Fruit fly (Drosophila melanogaster): ENCODE results near the gene Chsy.
A peak's percentile ranks its signal among the peaks of the same experiment; 100 is the strongest.

The Chsy gene

DNA sequence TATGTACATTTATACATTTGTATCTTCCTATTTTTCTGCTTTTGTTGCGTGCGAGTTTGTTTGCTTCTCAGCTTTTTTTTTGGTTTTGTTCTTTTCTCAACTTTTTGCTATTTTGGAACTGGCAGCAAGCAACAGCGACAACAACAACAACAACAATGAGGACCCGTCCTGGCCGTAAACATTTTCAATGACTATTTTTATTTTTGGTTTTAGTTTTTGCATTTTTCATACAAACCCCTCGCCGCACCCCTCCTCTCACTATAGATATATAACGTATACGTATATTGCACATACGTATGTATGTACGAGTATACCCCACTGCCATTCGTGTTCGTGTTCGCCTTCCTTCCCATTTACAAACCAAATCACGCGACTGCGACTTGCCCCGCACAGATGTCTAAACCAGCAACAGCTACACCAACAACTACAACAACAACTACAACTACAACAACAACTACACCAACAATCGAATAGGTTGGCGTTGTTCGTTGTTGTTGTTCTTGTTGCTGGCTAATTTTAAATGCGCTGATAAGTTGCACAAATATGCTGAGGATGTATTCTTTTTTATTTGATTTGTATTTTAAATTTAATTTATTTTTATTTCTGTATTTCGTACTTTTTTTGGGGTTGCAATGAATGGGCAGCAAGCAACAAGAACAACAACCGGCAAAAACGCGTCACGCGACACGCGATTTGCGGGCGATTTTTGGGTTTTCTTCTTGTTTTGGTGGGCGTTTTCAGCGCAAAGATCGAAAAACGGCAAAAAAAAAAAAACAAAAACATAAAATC, 27.3 kb upstream of the Chsy start (continued):
- TF ChIP-seq CG3032 (tag; optimal IDR thresholded peaks at IDR 0.05): no peak
- TF ChIP-seq CG15336 (GFP tag; IDR thresholded peaks at IDR 0.05): peak; percentile 47
- no peak for TF ChIP-seq Smox (GFP tag; optimal IDR thresholded peaks at IDR 0.05)
- peak; percentile 28 for TF ChIP-seq CG32006 (GFP tag; optimal IDR thresholded peaks at IDR 0.05)
- TF ChIP-seq Hr4 (GFP tag; optimal IDR thresholded peaks at IDR 0.05): no peak
- TF ChIP-seq fd59A (GFP tag; optimal IDR thresholded peaks at IDR 0.05): no peak
- TF ChIP-seq eg (GFP tag; IDR thresholded peaks at IDR 0.05): peak; percentile 74
- TF ChIP-seq CG1621 (tag; optimal IDR thresholded peaks at IDR 0.05): peak; percentile 19
- no peak for TF ChIP-seq CG6792 (GFP tag; optimal IDR thresholded peaks at IDR 0.05)
- TF ChIP-seq CG6276 (GFP tag; optimal IDR thresholded peaks at IDR 0.05): peak; percentile 71
- no peak for TF ChIP-seq Sox102F (GFP tag; optimal IDR thresholded peaks at IDR 0.05)
- TF ChIP-seq Hr38 (GFP tag; optimal IDR thresholded peaks at IDR 0.05): no peak
- peak; percentile 35 for TF ChIP-seq CG9139 (GFP tag; optimal IDR thresholded peaks at IDR 0.05)
- TF ChIP-seq spab (GFP tag; optimal IDR thresholded peaks at IDR 0.05): peak; percentile 4
- TF ChIP-seq Ets21C (GFP tag; optimal IDR thresholded peaks at IDR 0.05): no peak

DNA sequence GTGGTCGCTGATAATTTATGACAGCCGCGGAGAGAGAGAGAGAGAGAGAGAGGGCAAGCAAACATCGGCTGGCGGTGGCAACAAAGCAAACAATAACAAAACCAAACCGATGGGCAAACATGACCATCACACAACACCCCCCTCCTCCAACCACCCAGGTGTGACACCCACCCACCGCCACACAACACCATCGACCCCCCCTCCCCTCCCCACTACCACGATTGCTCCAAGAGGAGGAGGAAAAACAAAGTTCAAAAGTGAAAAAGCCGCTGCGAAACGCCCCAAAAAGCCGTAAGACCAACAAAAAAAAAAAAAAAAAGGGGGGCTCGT, 26.3 kb upstream of the Chsy start:
- TF ChIP-seq fkh (GFP tag; optimal IDR thresholded peaks at IDR 0.05) (peak; percentile 88), CG4318 (GFP tag; optimal IDR thresholded peaks at IDR 0.05) (no peak), Eip78C (GFP tag) (no peak), Sox102F (GFP tag; optimal IDR thresholded peaks at IDR 0.05) (no peak), Hr4 (GFP tag; optimal IDR thresholded peaks at IDR 0.05) (no peak), CG10631 (GFP tag; optimal IDR thresholded peaks at IDR 0.05) (no peak), CG6276 (GFP tag; optimal IDR thresholded peaks at IDR 0.05) (no peak)

DNA sequence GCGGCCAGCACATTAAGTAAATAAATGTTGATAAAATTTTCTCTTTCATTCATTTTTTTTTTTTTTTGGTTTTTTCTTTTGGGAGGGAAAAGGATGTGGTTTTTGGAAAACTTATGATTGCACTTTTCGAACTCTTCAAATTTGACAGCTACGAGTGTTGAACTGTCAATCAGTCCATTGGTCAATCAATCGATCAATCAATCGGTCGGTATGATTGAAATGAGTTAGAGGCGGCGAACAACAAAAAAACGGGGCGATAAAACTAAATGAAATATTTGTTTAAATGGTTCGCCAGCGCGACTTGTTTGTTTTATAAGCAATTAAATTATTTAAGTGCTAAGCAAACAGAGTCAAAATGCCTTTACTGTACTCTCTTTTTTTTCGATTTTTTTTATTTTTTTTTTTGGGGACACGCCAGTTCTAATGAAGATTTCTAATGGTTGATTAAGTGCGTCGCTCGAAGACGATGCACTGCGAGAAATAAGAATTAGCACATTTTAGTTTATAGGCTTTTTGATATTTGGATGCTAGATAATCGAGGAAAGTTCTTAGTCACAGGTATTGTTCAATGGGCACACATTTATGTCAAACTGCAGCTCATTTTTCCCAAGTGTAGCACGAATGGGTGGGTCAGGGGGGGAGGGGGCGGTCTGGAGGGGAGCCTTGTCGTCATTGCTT, 25.8 kb upstream of the Chsy start:
- TF ChIP-seq Eip93F (GFP tag; optimal IDR thresholded peaks at IDR 0.05) (no peak), achi (GFP tag; optimal IDR thresholded peaks at IDR 0.05) (peak; percentile 29), CG3032 (tag; optimal IDR thresholded peaks at IDR 0.05) (no peak), eg (GFP tag; IDR thresholded peaks at IDR 0.05) (peak; percentile 72), fd85E (GFP tag; optimal IDR thresholded peaks at IDR 0.05) (no peak), Sox14 (GFP tag; optimal IDR thresholded peaks at IDR 0.05) (no peak), ss (GFP tag; optimal IDR thresholded peaks at IDR 0.05) (no peak), topi (GFP tag; optimal IDR thresholded peaks at IDR 0.05) (peak; percentile 8), fd59A (GFP tag; optimal IDR thresholded peaks at IDR 0.05) (no peak), CG11762 (GFP tag; optimal IDR thresholded peaks at IDR 0.05; ENCODE audit: insufficient read depth) (no peak), net (GFP tag; optimal IDR thresholded peaks at IDR 0.05) (no peak), CG1621 (tag; optimal IDR thresholded peaks at IDR 0.05) (no peak), svp (GFP tag) (no peak), CG6276 (GFP tag; optimal IDR thresholded peaks at IDR 0.05) (no peak), CG10669 (GFP tag; optimal IDR thresholded peaks at IDR 0.05) (no peak), Hr39 (GFP tag; optimal IDR thresholded peaks at IDR 0.05) (peak; percentile 31), vri (GFP tag; optimal IDR thresholded peaks at IDR 0.05) (no peak), dac (GFP tag; optimal IDR thresholded peaks at IDR 0.05) (no peak), Smox (GFP tag; optimal IDR thresholded peaks at IDR 0.05) (no peak), CG8632 (GFP tag; optimal IDR thresholded peaks at IDR 0.05) (no peak), Eip75B (GFP tag; optimal IDR thresholded peaks at IDR 0.05) (no peak), Hr4 (GFP tag; optimal IDR thresholded peaks at IDR 0.05) (peak; percentile 13), Eip78C (GFP tag) (peak; percentile 37), lz (GFP tag; optimal IDR thresholded peaks at IDR 0.05) (no peak), CG16779 (tag; optimal IDR thresholded peaks at IDR 0.05) (no peak), CG7368 (GFP tag; optimal IDR thresholded peaks at IDR 0.05) (no peak), Sox102F (GFP tag; optimal IDR thresholded peaks at IDR 0.05) (no peak), Met (GFP tag; optimal IDR thresholded peaks at IDR 0.05) (no peak), Gug (GFP tag; IDR thresholded peaks at IDR 0.05) (peak; percentile 47; the same call in 1 of the 2 replicates), OdsH (GFP tag; optimal IDR thresholded peaks at IDR 0.05) (peak; percentile 23), CG34406 (GFP tag; optimal IDR thresholded peaks at IDR 0.05) (peak; percentile 11), Ets96B (tag; optimal IDR thresholded peaks at IDR 0.05) (no peak), Hr38 (GFP tag; optimal IDR thresholded peaks at IDR 0.05) (no peak), Ets21C (GFP tag; optimal IDR thresholded peaks at IDR 0.05) (no peak), CG3919 (GFP tag; optimal IDR thresholded peaks at IDR 0.05) (no peak), fkh (GFP tag; optimal IDR thresholded peaks at IDR 0.05) (no peak), CG6854 (GFP tag; optimal IDR thresholded peaks at IDR 0.05) (no peak), CG6163 (GFP tag; IDR thresholded peaks at IDR 0.05) (peak; percentile 62; the same call in 1 of the 3 replicates)

Data from whole organism, prepupa.